Worm (Caenorhabditis elegans): ENCODE data around the gene ugt-16.

- TF ChIP-seq ceh-18 (tag; optimal IDR thresholded peaks at IDR 0.05), result no peak
- no peak for TF ChIP-seq ceh-24 (tag; optimal IDR thresholded peaks at IDR 0.05)
- TF ChIP-seq hlh-8 (tag; optimal IDR thresholded peaks at IDR 0.05), result no peak
- no peak for TF ChIP-seq unc-86 (tag; optimal IDR thresholded peaks at IDR 0.05)
- TF ChIP-seq madf-2 (tag; optimal IDR thresholded peaks at IDR 0.05), result no peak
- TF ChIP-seq unc-42 (tag; optimal IDR thresholded peaks at IDR 0.05), result no peak
- no peak for TF ChIP-seq lin-11 (tag; optimal IDR thresholded peaks at IDR 0.05)
- no peak for TF ChIP-seq F13H6.1 (tag; optimal IDR thresholded peaks at IDR 0.05)
- TF ChIP-seq elt-2 (tag; optimal IDR thresholded peaks at IDR 0.05), result no peak
- no peak for TF ChIP-seq fkh-10 (GFP tag; optimal IDR thresholded peaks at IDR 0.05)
- no peak for TF ChIP-seq dve-1 (tag; optimal IDR thresholded peaks at IDR 0.05)
- TF ChIP-seq nhr-11 (tag; optimal IDR thresholded peaks at IDR 0.05), result no peak
- TF ChIP-seq pha-2 (tag; optimal IDR thresholded peaks at IDR 0.05), result no peak
- no peak for TF ChIP-seq pqm-1 (tag; optimal IDR thresholded peaks at IDR 0.05)
Observed at ce11 chrV:12859144-12859543, 34.3 kb downstream of the ugt-16 start, which contains the start of gene anp-1.

Data from whole organism, late embryonic.